Fruit fly (Drosophila melanogaster) whole organism, embryonic: ENCODE measurements around the gene Jhbp7.

Experiments
- Ada2b ChIP-seq: fragments of 200-800 bp; sonication (Bioruptor generic); IDR thresholded peaks from 2 replicates; pipeline ENCODE4 v1.3.6; 2022; ENCODE audit warnings: missing biosample characterization, missing genetic modification characterization
- Adf1 ChIP-seq: fragments of 200-800 bp; sonication (Bioruptor generic); IDR thresholded peaks from 2 replicates; pipeline ENCODE4 v1.3.6; 2022; ENCODE audit warnings: missing biosample characterization, missing genetic modification characterization
- B-H1 ChIP-seq: fragments of 200-800 bp; sonication (Bioruptor generic); IDR thresholded peaks from 3 replicates; pipeline ENCODE4 v1.3.6; 2022; ENCODE audit warnings: missing biosample characterization, missing genetic modification characterization
- CG10431 ChIP-seq: fragments of 200-800 bp; sonication (Bioruptor generic); optimal IDR thresholded peaks from 3 replicates; lab custom pipeline; 2018; ENCODE audit warnings: missing biosample characterization, mild to moderate bottlenecking, missing genetic modification characterization
- CG10543 ChIP-seq: fragments of 200-800 bp; sonication (Bioruptor generic); optimal IDR thresholded peaks from 3 replicates; lab custom pipeline; 2017; ENCODE audit warnings: missing biosample characterization, mild to moderate bottlenecking, missing genetic modification characterization, moderate library complexity
- CG13624 ChIP-seq: fragments of 200-800 bp; sonication (Bioruptor generic); optimal IDR thresholded peaks from 2 replicates; lab custom pipeline; 2016; ENCODE audit warnings: missing biosample characterization, missing genetic modification characterization
- CG15601 ChIP-seq: fragments of 200-800 bp; sonication (Bioruptor generic); optimal IDR thresholded peaks from 3 replicates; lab custom pipeline; 2019; ENCODE audit warnings: missing biosample characterization, mild to moderate bottlenecking, missing genetic modification characterization, moderate library complexity
- CG16779 ChIP-seq: fragments of 200-800 bp; sonication (Bioruptor generic); IDR thresholded peaks from 2 replicates; pipeline ENCODE4 v1.3.6; 2022; ENCODE audit warnings: missing biosample characterization, missing genetic modification characterization
- CG33557 ChIP-seq: fragments of 200-800 bp; sonication (Bioruptor generic); optimal IDR thresholded peaks from 2 replicates; lab custom pipeline; 2019; ENCODE audit warnings: missing biosample characterization, mild to moderate bottlenecking, missing genetic modification characterization, moderate library complexity
- CG3407 ChIP-seq: fragments of 200-800 bp; sonication (Bioruptor generic); optimal IDR thresholded peaks from 2 replicates; lab custom pipeline; 2018; ENCODE audit warnings: missing biosample characterization, mild to moderate bottlenecking, missing genetic modification characterization
- CG34376 ChIP-seq: fragments of 200-800 bp; sonication (Bioruptor generic); optimal IDR thresholded peaks from 2 replicates; lab custom pipeline; 2018; ENCODE audit warnings: missing biosample characterization, mild to moderate bottlenecking, missing genetic modification characterization
- CG3847 ChIP-seq: fragments of 200-800 bp; sonication (Bioruptor generic); IDR thresholded peaks from 2 replicates; pipeline ENCODE4 v1.3.6; 2022; ENCODE audit warnings: missing biosample characterization, missing genetic modification characterization
- CG43689 ChIP-seq: fragments of 200-800 bp; sonication (Bioruptor generic); IDR thresholded peaks from 2 replicates; pipeline ENCODE4 v1.3.6; 2022; ENCODE audit warnings: missing biosample characterization, missing genetic modification characterization
- CG4404 ChIP-seq: fragments of 200-800 bp; sonication (Bioruptor generic); IDR thresholded peaks from 2 replicates; pipeline ENCODE4 v1.3.6; 2022; ENCODE audit warnings: missing biosample characterization, missing genetic modification characterization
- CG6854 ChIP-seq: fragments of 200-800 bp; sonication (Bioruptor generic); optimal IDR thresholded peaks from 3 replicates; lab custom pipeline; 2017; ENCODE audit warnings: missing biosample characterization, mild to moderate bottlenecking, missing genetic modification characterization
- CG7963 ChIP-seq: fragments of 200-800 bp; sonication (Bioruptor generic); IDR thresholded peaks from 3 replicates; pipeline ENCODE4 v1.3.6; 2022; ENCODE audit warnings: missing biosample characterization, missing genetic modification characterization; ENCODE audit not compliant: partially characterized antibody
- CG8359 ChIP-seq: fragments of 200-800 bp; sonication (Bioruptor generic); optimal IDR thresholded peaks from 2 replicates; lab custom pipeline; 2017; ENCODE audit warnings: missing biosample characterization, mild to moderate bottlenecking, missing genetic modification characterization, borderline replicate concordance
- CG8388 ChIP-seq: fragments of 200-800 bp; sonication (Bioruptor generic); optimal IDR thresholded peaks from 2 replicates; lab custom pipeline; 2019; ENCODE audit warnings: missing biosample characterization, mild to moderate bottlenecking, missing genetic modification characterization, moderate library complexity
- CG9609 ChIP-seq: fragments of 200-800 bp; sonication (Bioruptor generic); optimal IDR thresholded peaks from 3 replicates; lab custom pipeline; 2016; ENCODE audit warnings: missing biosample characterization, missing genetic modification characterization
- Dad ChIP-seq: fragments of 200-800 bp; sonication (Bioruptor generic); optimal IDR thresholded peaks from 3 replicates; lab custom pipeline; 2016; ENCODE audit warnings: missing biosample characterization, missing genetic modification characterization
- Dip3 ChIP-seq: fragments of 200-800 bp; sonication (Bioruptor generic); optimal IDR thresholded peaks from 3 replicates; lab custom pipeline; 2016; ENCODE audit warnings: missing biosample characterization, missing genetic modification characterization
- Eip74EF ChIP-seq, 2 experiments: fragments of 200-800 bp in 1 of 2; fragments of >200 bp in 1 of 2; sonication (Bioruptor generic) in 1 of 2; optimal IDR thresholded peaks; 2 replicates each; lab custom pipeline; 2017 to 2019; ENCODE audit warnings: missing biosample characterization in 2 of 2, missing genetic modification characterization in 2 of 2, mild to moderate bottlenecking in 1 of 2, moderate library complexity in 1 of 2
- Hr3 ChIP-seq: fragments of 200-800 bp; sonication (Bioruptor generic); optimal IDR thresholded peaks from 3 replicates; lab custom pipeline; 2016; ENCODE audit warnings: missing biosample characterization, missing genetic modification characterization
- Hr39 ChIP-seq: fragments of >200 bp; optimal IDR thresholded peaks from 2 replicates; lab custom pipeline; 2017
- Mad ChIP-seq: fragments of 200-800 bp; sonication (Bioruptor generic); optimal IDR thresholded peaks from 2 replicates; lab custom pipeline; 2016; ENCODE audit warnings: missing biosample characterization, missing genetic modification characterization
- Nf-YA ChIP-seq: fragments of 200-800 bp; sonication (Bioruptor generic); IDR thresholded peaks from 2 replicates; pipeline ENCODE4 v1.3.6; 2022; ENCODE audit warnings: missing biosample characterization, missing genetic modification characterization
- Sry-β ChIP-seq: fragments of 200-800 bp; sonication (Bioruptor generic); optimal IDR thresholded peaks from 2 replicates; lab custom pipeline; 2018; ENCODE audit warnings: missing biosample characterization, mild to moderate bottlenecking, missing genetic modification characterization, moderate library complexity
- ara ChIP-seq: fragments of 200-800 bp; sonication (Bioruptor generic); IDR thresholded peaks from 2 replicates; pipeline ENCODE4 v1.3.6; 2022; ENCODE audit warnings: missing biosample characterization, missing genetic modification characterization
- bab2 ChIP-seq: fragments of 200-800 bp; sonication (Bioruptor generic); optimal IDR thresholded peaks from 2 replicates; lab custom pipeline; 2016; ENCODE audit warnings: missing biosample characterization, missing genetic modification characterization
- chm ChIP-seq: fragments of 200-800 bp; sonication (Bioruptor generic); IDR thresholded peaks from 2 replicates; pipeline ENCODE4 v1.3.6; 2022; ENCODE audit warnings: missing biosample characterization, missing genetic modification characterization
- fd3F ChIP-seq: fragments of 200-800 bp; sonication (Bioruptor generic); optimal IDR thresholded peaks from 2 replicates; lab custom pipeline; 2018; ENCODE audit warnings: missing biosample characterization, mild to moderate bottlenecking, missing genetic modification characterization, moderate library complexity
- h ChIP-seq: fragments of >200 bp; optimal IDR thresholded peaks from 2 replicates; lab custom pipeline; 2017
- hbn ChIP-seq: fragments of 200-800 bp; sonication (Bioruptor generic); IDR thresholded peaks from 2 replicates; pipeline ENCODE4 v1.3.6; 2022; ENCODE audit warnings: missing biosample characterization, missing genetic modification characterization; ENCODE audit not compliant: partially characterized antibody
- hkb ChIP-seq, 2 experiments: fragments of 200-800 bp in 1 of 2; fragments of >200 bp in 1 of 2; sonication (Bioruptor generic) in 1 of 2; IDR thresholded peaks in 1 of 2; optimal IDR thresholded peaks in 1 of 2; 2 replicates each; pipeline versions ENCODE4 v1.3.6 to Lab custom; 2017 to 2022; ENCODE audit warnings: missing biosample characterization in 1 of 2, missing genetic modification characterization in 1 of 2
- ind ChIP-seq: fragments of 200-800 bp; sonication (Bioruptor generic); optimal IDR thresholded peaks from 3 replicates; lab custom pipeline; 2016; ENCODE audit warnings: missing biosample characterization, missing genetic modification characterization
- inv ChIP-seq: fragments of 200-800 bp; sonication (Bioruptor generic); IDR thresholded peaks from 2 replicates; pipeline ENCODE4 v1.3.6; 2022; ENCODE audit warnings: missing biosample characterization, missing genetic modification characterization; ENCODE audit not compliant: partially characterized antibody
- jumu ChIP-seq: fragments of 200-800 bp; sonication (Bioruptor generic); optimal IDR thresholded peaks from 3 replicates; lab custom pipeline; 2016; ENCODE audit warnings: missing biosample characterization, missing genetic modification characterization
- knrl ChIP-seq: fragments of 200-800 bp; sonication (Bioruptor generic); IDR thresholded peaks from 3 replicates; pipeline ENCODE4 v1.3.6; 2022; ENCODE audit warnings: missing biosample characterization, missing genetic modification characterization; ENCODE audit not compliant: partially characterized antibody
- lbe ChIP-seq: fragments of 200-800 bp; sonication (Bioruptor generic); optimal IDR thresholded peaks from 2 replicates; lab custom pipeline; 2016; ENCODE audit warnings: missing biosample characterization, mild to moderate bottlenecking, missing genetic modification characterization
- odd ChIP-seq: fragments of 200-800 bp; sonication (Bioruptor generic); optimal IDR thresholded peaks from 2 replicates; lab custom pipeline; 2017; ENCODE audit warnings: missing biosample characterization, mild to moderate bottlenecking, missing genetic modification characterization
- phol ChIP-seq: fragments of 200-800 bp; sonication (Bioruptor generic); optimal IDR thresholded peaks from 3 replicates; lab custom pipeline; 2018; ENCODE audit warnings: missing biosample characterization, mild to moderate bottlenecking, missing genetic modification characterization, moderate library complexity
- pita ChIP-seq: fragments of 200-800 bp; sonication (Bioruptor generic); optimal IDR thresholded peaks from 2 replicates; lab custom pipeline; 2017; ENCODE audit warnings: missing biosample characterization, mild to moderate bottlenecking, missing genetic modification characterization
- pnt ChIP-seq: fragments of 200-800 bp; sonication (Bioruptor generic); optimal IDR thresholded peaks from 3 replicates; lab custom pipeline; 2016; ENCODE audit warnings: missing biosample characterization, missing genetic modification characterization
- row ChIP-seq: fragments of 200-800 bp; sonication (Bioruptor generic); IDR thresholded peaks from 3 replicates; pipeline ENCODE4 v1.3.6; 2022; ENCODE audit warnings: missing biosample characterization, missing genetic modification characterization
- sd ChIP-seq: fragments of 200-800 bp; sonication (Bioruptor generic); optimal IDR thresholded peaks from 3 replicates; lab custom pipeline; 2018; ENCODE audit warnings: missing biosample characterization, mild to moderate bottlenecking, missing genetic modification characterization, moderate library complexity
- sens-2 ChIP-seq: fragments of 200-800 bp; sonication (Bioruptor generic); IDR thresholded peaks from 2 replicates; pipeline ENCODE4 v1.3.6; 2022; ENCODE audit warnings: missing biosample characterization, missing genetic modification characterization
- sisA ChIP-seq: fragments of 200-800 bp; sonication (Bioruptor generic); IDR thresholded peaks from 2 replicates; pipeline ENCODE4 v1.3.6; 2022; ENCODE audit warnings: missing biosample characterization, missing genetic modification characterization
- sug ChIP-seq: fragments of 200-800 bp; optimal IDR thresholded peaks from 2 replicates; lab custom pipeline; 2019; ENCODE audit warnings: missing biosample characterization, mild to moderate bottlenecking, missing genetic modification characterization, moderate library complexity
- ttk ChIP-seq: fragments of 200-800 bp; sonication (Bioruptor generic); IDR thresholded peaks from 2 replicates; pipeline ENCODE4 v2.1.2; 2022; ENCODE audit warnings: missing biosample characterization, missing genetic modification characterization
- usp ChIP-seq: fragments of >200 bp; optimal IDR thresholded peaks from 2 replicates; lab custom pipeline; 2017; ENCODE audit warnings: missing biosample characterization, missing genetic modification characterization

Jhbp7 gene

dm6 chr3R:25207405-25208003 is 29.9 kb upstream of the Jhbp7 start (continued):
- peak; percentile 66 for TF ChIP-seq CG33557 (GFP tag; lab: Kevin White, UChicago)
- TF ChIP-seq CG7963 (GFP tag; lab: Robert Waterston, UW), result no peak
- TF ChIP-seq CG9609, result no peak
- peak; percentile 45 for TF ChIP-seq CG6854 (GFP tag; lab: Kevin White, UChicago)
- TF ChIP-seq phol (tag; lab: Kevin White, UChicago), result peak; percentile 82
- no peak for TF ChIP-seq inv (GFP tag; lab: Robert Waterston, UW)
- TF ChIP-seq B-H1 (GFP tag; lab: Robert Waterston, UW), result peak; percentile 56
- TF ChIP-seq h (lab: Kevin White, UChicago), result no peak
- peak in 1 of 2 experiments; percentile 73 for TF ChIP-seq Eip74EF (GFP tag; optimal IDR thresholded peaks at IDR 0.05; lab: Kevin White, UChicago)
- peak; percentile 32; the same call in 1 of the 2 replicates for TF ChIP-seq sens-2 (GFP tag; lab: Robert Waterston, UW)
- TF ChIP-seq bab2 (GFP tag; lab: Kevin White, UChicago), result peak; percentile 47
- no peak for TF ChIP-seq knrl
- TF ChIP-seq Sry-β, result no peak
- TF ChIP-seq CG4404 (GFP tag; lab: Robert Waterston, UW), result peak; percentile 59
- TF ChIP-seq chm (GFP tag; lab: Robert Waterston, UW), result no peak; the same call in 1 of the 2 replicates
- peak; percentile 64 for TF ChIP-seq fd3F (GFP tag; lab: Kevin White, UChicago)
- no peak for TF ChIP-seq hkb (optimal IDR thresholded peaks at IDR 0.05; lab: Kevin White, UChicago)
- TF ChIP-seq hkb (GFP tag; IDR thresholded peaks at IDR 0.05; lab: Robert Waterston, UW), result peak; percentile 83
- TF ChIP-seq CG34376 (GFP tag; lab: Kevin White, UChicago), result peak; percentile 5
- peak; percentile 3 for TF ChIP-seq Dip3 (GFP tag; lab: Kevin White, UChicago)
- TF ChIP-seq pita (GFP tag; lab: Kevin White, UChicago), result no peak
- peak; percentile 40 for TF ChIP-seq CG8359
- peak; percentile 73 for TF ChIP-seq CG15601 (tag; lab: Kevin White, UChicago)
- TF ChIP-seq jumu, result peak; percentile 18
- TF ChIP-seq CG13624 (GFP tag; lab: Kevin White, UChicago), result no peak
- peak; percentile 68 for TF ChIP-seq odd (GFP tag; lab: Kevin White, UChicago)
- TF ChIP-seq Hr39 (lab: Kevin White, UChicago), result no peak
- peak; percentile 67 for TF ChIP-seq ttk (GFP tag; lab: Robert Waterston, UW)
- TF ChIP-seq Hr3 (GFP tag; lab: Kevin White, UChicago), result peak; percentile 57
- peak; percentile 47 for TF ChIP-seq Mad (GFP tag; lab: Kevin White, UChicago)
- TF ChIP-seq sug, result peak; percentile 44
- TF ChIP-seq lbe, result peak; percentile 7
- no peak for TF ChIP-seq usp (GFP tag; lab: Kevin White, UChicago)
- peak; percentile 69 for TF ChIP-seq sisA (GFP tag; lab: Robert Waterston, UW)
- peak; percentile 18 for TF ChIP-seq CG10543 (GFP tag; lab: Kevin White, UChicago)
- TF ChIP-seq Dad (GFP tag; lab: Kevin White, UChicago), result no peak
- TF ChIP-seq Nf-YA, result peak; percentile 39; the same call in 1 of the 2 replicates
- peak; percentile 54; the same call in 1 of the 2 replicates for TF ChIP-seq CG3847 (GFP tag; lab: Robert Waterston, UW)
- TF ChIP-seq row (GFP tag; lab: Robert Waterston, UW), result peak; percentile 84
- peak; percentile 61; the same call in 1 of the 2 replicates for TF ChIP-seq Ada2b
- TF ChIP-seq ind (GFP tag; lab: Kevin White, UChicago), result peak; percentile 59
- peak; percentile 48; the same call in 1 of the 2 replicates for TF ChIP-seq ara (GFP tag; lab: Robert Waterston, UW)
- peak; percentile 63 for TF ChIP-seq CG3407 (GFP tag; lab: Kevin White, UChicago)
- 0 out of 2 replicates have a peak, but pooled peaks have one; percentile 32 for TF ChIP-seq CG16779 (GFP tag; lab: Robert Waterston, UW)
- TF ChIP-seq CG8388 (GFP tag; lab: Kevin White, UChicago), result peak; percentile 78
- no peak for TF ChIP-seq hbn (GFP tag; lab: Robert Waterston, UW)
- peak; percentile 41 for TF ChIP-seq CG10431
- no peak for TF ChIP-seq CG43689 (GFP tag; lab: Robert Waterston, UW)
- peak; percentile 23 for TF ChIP-seq pnt
- no peak for TF ChIP-seq Adf1 (GFP tag; lab: Robert Waterston, UW)
- peak; percentile 32 for TF ChIP-seq sd (tag; lab: Kevin White, UChicago)
